Comparison of ENCODE assay signal across 2 fruit fly cellular contexts in genomic region chr3L:19618072-19618958, dm6.
TF ChIP-seq lines count a peak whose summit lies in the region.

asf1 (plus strand) TSS chr3L:19618894.

TF ChIP-seq in whole organism, adult, 20 proteins besides CTCF, POLR2A, EP300 and RAD21 (continued from another document):
- TF ChIP-seq CG14711 (tag; optimal IDR thresholded peaks at IDR 0.05; lab: Kevin White, UChicago), result peak; percentile 2

TF ChIP-seq in whole organism, embryonic, 481 proteins besides CTCF, POLR2A, EP300 and RAD21 (continued from another document and continues in another):
- TF ChIP-seq CG12219 (GFP tag; optimal IDR thresholded peaks at IDR 0.05; lab: Kevin White, UChicago), result no peak
- no peak for TF ChIP-seq sima (GFP tag; optimal IDR thresholded peaks at IDR 0.05; lab: Kevin White, UChicago)
- no peak for TF ChIP-seq CG10654 (GFP tag; optimal IDR thresholded peaks at IDR 0.05; lab: Kevin White, UChicago)
- TF ChIP-seq hkb (optimal IDR thresholded peaks at IDR 0.05; lab: Kevin White, UChicago), result no peak
- TF ChIP-seq hkb (GFP tag; IDR thresholded peaks at IDR 0.05; lab: Robert Waterston, UW), result 0 out of 2 replicates have a peak, but pooled peaks have one; percentile 25
- no peak for TF ChIP-seq Kr (GFP tag; optimal IDR thresholded peaks at IDR 0.05; lab: Kevin White, UChicago)
- TF ChIP-seq CG10431 (GFP tag; optimal IDR thresholded peaks at IDR 0.05; lab: Kevin White, UChicago), result peak; percentile 27
- TF ChIP-seq CG7987 (GFP tag; optimal IDR thresholded peaks at IDR 0.05; lab: Kevin White, UChicago), result no peak
- TF ChIP-seq insv (GFP tag; optimal IDR thresholded peaks at IDR 0.05; lab: Kevin White, UChicago), result peak; percentile 92 to 98
- TF ChIP-seq gsb (GFP tag; IDR thresholded peaks at IDR 0.05; lab: Robert Waterston, UW), result no peak
- TF ChIP-seq NC2β (GFP tag; optimal IDR thresholded peaks at IDR 0.05; lab: Kevin White, UChicago), result peak; percentile 23
- TF ChIP-seq CG11504 (tag; optimal IDR thresholded peaks at IDR 0.05; lab: Kevin White, UChicago), result peak; percentile 51
- no peak for TF ChIP-seq ash1 (GFP tag; optimal IDR thresholded peaks at IDR 0.05; lab: Kevin White, UChicago)
- TF ChIP-seq Scr (GFP tag; IDR thresholded peaks at IDR 0.05; lab: Robert Waterston, UW; ENCODE audit: partially characterized antibody), result peak; percentile 86
- no peak for TF ChIP-seq p53 (GFP tag; optimal IDR thresholded peaks at IDR 0.05; lab: Kevin White, UChicago)
- no peak for TF ChIP-seq CG4404 (GFP tag; IDR thresholded peaks at IDR 0.05; lab: Robert Waterston, UW)
- TF ChIP-seq tna (GFP tag; IDR thresholded peaks at IDR 0.05; lab: Robert Waterston, UW; ENCODE audit: partially characterized antibody), result peak; percentile 49; the same call in 1 of the 2 replicates
- peak; percentile 53 for TF ChIP-seq ewg (GFP tag; optimal IDR thresholded peaks at IDR 0.05; lab: Kevin White, UChicago)
- TF ChIP-seq pzg (GFP tag; optimal IDR thresholded peaks at IDR 0.05; lab: Kevin White, UChicago), result peak; percentile 56
- peak; percentile 88; the same call in 3 of the 4 replicates for TF ChIP-seq chinmo (GFP tag; IDR thresholded peaks at IDR 0.05; lab: Robert Waterston, UW; ENCODE audit: partially characterized antibody)
- peak; percentile 37 for TF ChIP-seq lilli (GFP tag; optimal IDR thresholded peaks at IDR 0.05; lab: Kevin White, UChicago)
- no peak for TF ChIP-seq GATAe (GFP tag; conservative IDR thresholded peaks at IDR 0.05; lab: Robert Waterston, UW)
- no peak for TF ChIP-seq zfh1 (GFP tag; IDR thresholded peaks at IDR 0.05; lab: Robert Waterston, UW)
- no peak for TF ChIP-seq CG11085 (GFP tag; IDR thresholded peaks at IDR 0.05; lab: Robert Waterston, UW)
- TF ChIP-seq BEAF-32 (GFP tag; optimal IDR thresholded peaks at IDR 0.05; lab: Kevin White, UChicago), result peak; percentile 88
- no peak for TF ChIP-seq CG13123 (GFP tag; optimal IDR thresholded peaks at IDR 0.05; lab: Kevin White, UChicago)
- TF ChIP-seq kay (GFP tag; optimal IDR thresholded peaks at IDR 0.05; lab: Kevin White, UChicago), result no peak
- no peak for TF ChIP-seq CG6854 (GFP tag; optimal IDR thresholded peaks at IDR 0.05; lab: Kevin White, UChicago)
- TF ChIP-seq CG31441 (GFP tag; IDR thresholded peaks at IDR 0.05; lab: Robert Waterston, UW), result no peak
- TF ChIP-seq sug (tag; optimal IDR thresholded peaks at IDR 0.05; lab: Kevin White, UChicago), result no peak
- TF ChIP-seq ems (GFP tag; optimal IDR thresholded peaks at IDR 0.05; lab: Kevin White, UChicago), result no peak
- no peak for TF ChIP-seq MTF-1 (GFP tag; optimal IDR thresholded peaks at IDR 0.05; lab: Kevin White, UChicago; ENCODE audit: borderline replicate concordance)
- TF ChIP-seq Oaz (GFP tag; IDR thresholded peaks at IDR 0.05; lab: Robert Waterston, UW), result no peak
- TF ChIP-seq E2f2 (GFP tag; IDR thresholded peaks at IDR 0.05; lab: Robert Waterston, UW), result peak; percentile 65
- TF ChIP-seq twi (tag; optimal IDR thresholded peaks at IDR 0.05; lab: Kevin White, UChicago), result no peak
- no peak for TF ChIP-seq dan (GFP tag; IDR thresholded peaks at IDR 0.05; lab: Robert Waterston, UW)
- no peak for TF ChIP-seq oc (tag; optimal IDR thresholded peaks at IDR 0.05; lab: Kevin White, UChicago)
- peak; percentile 17 for TF ChIP-seq kah (GFP tag; optimal IDR thresholded peaks at IDR 0.05; lab: Kevin White, UChicago)
- TF ChIP-seq fd102C (GFP tag; optimal IDR thresholded peaks at IDR 0.05; lab: Kevin White, UChicago), result no peak
- peak; percentile 17 for TF ChIP-seq CG7786 (GFP tag; optimal IDR thresholded peaks at IDR 0.05; lab: Kevin White, UChicago)
- no peak for TF ChIP-seq ab (GFP tag; optimal IDR thresholded peaks at IDR 0.05; lab: Kevin White, UChicago)
- no peak for TF ChIP-seq bcd (GFP tag; optimal IDR thresholded peaks at IDR 0.05; lab: Kevin White, UChicago)
- peak; percentile 85 for TF ChIP-seq MESR4 (GFP tag; optimal IDR thresholded peaks at IDR 0.05; lab: Kevin White, UChicago)
- no peak for TF ChIP-seq Trl (optimal IDR thresholded peaks at IDR 0.05; lab: Kevin White, UChicago)
- peak; percentile 41 for TF ChIP-seq Trl (GFP tag; optimal IDR thresholded peaks at IDR 0.05; lab: Kevin White, UChicago)
- no peak for TF ChIP-seq gem (tag; optimal IDR thresholded peaks at IDR 0.05; lab: Kevin White, UChicago)
- no peak for TF ChIP-seq CG12236 (GFP tag; optimal IDR thresholded peaks at IDR 0.05; lab: Kevin White, UChicago)
- no peak for TF ChIP-seq CG18619 (GFP tag; optimal IDR thresholded peaks at IDR 0.05; lab: Kevin White, UChicago)
- no peak for TF ChIP-seq CG5180 (GFP tag; optimal IDR thresholded peaks at IDR 0.05; lab: Kevin White, UChicago)
- TF ChIP-seq pros (GFP tag; optimal IDR thresholded peaks at IDR 0.05; lab: Kevin White, UChicago), result no peak
- no peak for TF ChIP-seq Neu2 (GFP tag; optimal IDR thresholded peaks at IDR 0.05; lab: Kevin White, UChicago; ENCODE audit: borderline replicate concordance)
- TF ChIP-seq Ssrp (tag; optimal IDR thresholded peaks at IDR 0.05; lab: Kevin White, UChicago), result no peak
- no peak for TF ChIP-seq CG3281 (GFP tag; optimal IDR thresholded peaks at IDR 0.05; lab: Kevin White, UChicago)
- no peak for TF ChIP-seq exex (tag; optimal IDR thresholded peaks at IDR 0.05; lab: Kevin White, UChicago)
- TF ChIP-seq sd (tag; optimal IDR thresholded peaks at IDR 0.05; lab: Kevin White, UChicago), result no peak
- no peak for TF ChIP-seq sr (GFP tag; IDR thresholded peaks at IDR 0.05; lab: Robert Waterston, UW)
- TF ChIP-seq CG13424 (tag; optimal IDR thresholded peaks at IDR 0.05; lab: Kevin White, UChicago), result no peak
- peak; percentile 85 for TF ChIP-seq Med (GFP tag; lab: Kevin White, UChicago)
- TF ChIP-seq CG8281 (tag; optimal IDR thresholded peaks at IDR 0.05; lab: Kevin White, UChicago), result no peak
- peak; percentile 68 for TF ChIP-seq CG16813 (GFP tag; IDR thresholded peaks at IDR 0.05; lab: Robert Waterston, UW; ENCODE audit: partially characterized antibody)
- no peak for TF ChIP-seq vfl (GFP tag; optimal IDR thresholded peaks at IDR 0.05; lab: Kevin White, UChicago)
- TF ChIP-seq CG33213 (GFP tag; optimal IDR thresholded peaks at IDR 0.05; lab: Kevin White, UChicago), result peak; percentile 27
- TF ChIP-seq CG4360 (GFP tag; IDR thresholded peaks at IDR 0.05; lab: Robert Waterston, UW), result no peak
- TF ChIP-seq sc (optimal IDR thresholded peaks at IDR 0.05; lab: Kevin White, UChicago), result no peak
- TF ChIP-seq sc (GFP tag; optimal IDR thresholded peaks at IDR 0.05; lab: Kevin White, UChicago), result no peak
- no peak for TF ChIP-seq Adf1 (GFP tag; IDR thresholded peaks at IDR 0.05; lab: Robert Waterston, UW)
- no peak for TF ChIP-seq CG2875 (GFP tag; optimal IDR thresholded peaks at IDR 0.05; lab: Kevin White, UChicago)
- TF ChIP-seq MBD-R2 (GFP tag; IDR thresholded peaks at IDR 0.05; lab: Robert Waterston, UW), result peak; percentile 42
- TF ChIP-seq CG15696 (tag; optimal IDR thresholded peaks at IDR 0.05; lab: Kevin White, UChicago), result no peak
- TF ChIP-seq odd (GFP tag; optimal IDR thresholded peaks at IDR 0.05; lab: Kevin White, UChicago), result no peak
- peak; percentile 6 for TF ChIP-seq CG18262 (tag; optimal IDR thresholded peaks at IDR 0.05; lab: Kevin White, UChicago)
- TF ChIP-seq CG30020 (tag; optimal IDR thresholded peaks at IDR 0.05; lab: Kevin White, UChicago), result peak; percentile 23
- TF ChIP-seq her (GFP tag; optimal IDR thresholded peaks at IDR 0.05; lab: Kevin White, UChicago), result peak; percentile 10
- TF ChIP-seq CG10209 (GFP tag; optimal IDR thresholded peaks at IDR 0.05; lab: Kevin White, UChicago), result no peak
- no peak for TF ChIP-seq CG32772 (GFP tag; IDR thresholded peaks at IDR 0.05; lab: Robert Waterston, UW)
- no peak for TF ChIP-seq CG17829 (tag; optimal IDR thresholded peaks at IDR 0.05; lab: Kevin White, UChicago)
- TF ChIP-seq cg (GFP tag; optimal IDR thresholded peaks at IDR 0.05; lab: Kevin White, UChicago), result no peak
- no peak for TF ChIP-seq CG15011 (GFP tag; optimal IDR thresholded peaks at IDR 0.05; lab: Kevin White, UChicago)
- TF ChIP-seq CG1792 (GFP tag; optimal IDR thresholded peaks at IDR 0.05; lab: Kevin White, UChicago), result no peak
- no peak for TF ChIP-seq eve (GFP tag; optimal IDR thresholded peaks at IDR 0.05; lab: Kevin White, UChicago)
- TF ChIP-seq Rfx (GFP tag; IDR thresholded peaks at IDR 0.05; lab: Robert Waterston, UW), result no peak
- TF ChIP-seq vnd (GFP tag; IDR thresholded peaks at IDR 0.05; lab: Robert Waterston, UW; ENCODE audit: partially characterized antibody), result peak; percentile 72
- no peak for TF ChIP-seq Hmx (GFP tag; optimal IDR thresholded peaks at IDR 0.05; lab: Kevin White, UChicago)
- TF ChIP-seq CrebB (tag; optimal IDR thresholded peaks at IDR 0.05; lab: Kevin White, UChicago), result no peak
- TF ChIP-seq zfh2 (GFP tag; optimal IDR thresholded peaks at IDR 0.05; lab: Kevin White, UChicago), result peak; percentile 43
- no peak for TF ChIP-seq lbe (GFP tag; optimal IDR thresholded peaks at IDR 0.05; lab: Kevin White, UChicago)
- peak; percentile 7 for TF ChIP-seq Xbp1 (GFP tag; optimal IDR thresholded peaks at IDR 0.05; lab: Kevin White, UChicago)
- no peak for TF ChIP-seq CG7745 (tag; optimal IDR thresholded peaks at IDR 0.05; lab: Kevin White, UChicago)
- TF ChIP-seq al (GFP tag; IDR thresholded peaks at IDR 0.05; lab: Robert Waterston, UW), result no peak
- TF ChIP-seq nmo (GFP tag; optimal IDR thresholded peaks at IDR 0.05; lab: Kevin White, UChicago), result peak; percentile 60
- TF ChIP-seq ac (GFP tag; optimal IDR thresholded peaks at IDR 0.05; lab: Kevin White, UChicago), result no peak
- TF ChIP-seq CG14014 (GFP tag; IDR thresholded peaks at IDR 0.05; lab: Robert Waterston, UW), result no peak
- no peak for TF ChIP-seq CG15269 (tag; optimal IDR thresholded peaks at IDR 0.05; lab: Kevin White, UChicago)
- peak; percentile 21 for TF ChIP-seq CG4617 (GFP tag; optimal IDR thresholded peaks at IDR 0.05; lab: Kevin White, UChicago; ENCODE audit: borderline replicate concordance)
- no peak for TF ChIP-seq CG10959 (GFP tag; IDR thresholded peaks at IDR 0.05; lab: Robert Waterston, UW)
- TF ChIP-seq CG2120 (GFP tag; optimal IDR thresholded peaks at IDR 0.05; lab: Kevin White, UChicago), result peak; percentile 56
- TF ChIP-seq CG30403 (GFP tag; optimal IDR thresholded peaks at IDR 0.05; lab: Kevin White, UChicago), result peak; percentile 19
- TF ChIP-seq nau (GFP tag; optimal IDR thresholded peaks at IDR 0.05; lab: Kevin White, UChicago), result no peak
- TF ChIP-seq CG7839 (tag; optimal IDR thresholded peaks at IDR 0.05; lab: Kevin White, UChicago), result no peak
- no peak for TF ChIP-seq CG3065 (GFP tag; optimal IDR thresholded peaks at IDR 0.05; lab: Kevin White, UChicago)
- TF ChIP-seq corto (GFP tag; optimal IDR thresholded peaks at IDR 0.05; lab: Kevin White, UChicago), result peak; percentile 10
- no peak for TF ChIP-seq CG10147 (GFP tag; optimal IDR thresholded peaks at IDR 0.05; lab: Kevin White, UChicago)
- TF ChIP-seq gt (GFP tag; IDR thresholded peaks at IDR 0.05; lab: Robert Waterston, UW), result no peak
- TF ChIP-seq sens (GFP tag; lab: Kevin White, UChicago), result peak; percentile 77
- TF ChIP-seq Aef1 (GFP tag; IDR thresholded peaks at IDR 0.05; lab: Robert Waterston, UW), result no peak
- TF ChIP-seq CG17912 (GFP tag; optimal IDR thresholded peaks at IDR 0.05; lab: Kevin White, UChicago), result no peak
- no peak for TF ChIP-seq shn (GFP tag; optimal IDR thresholded peaks at IDR 0.05; lab: Kevin White, UChicago)
- no peak for TF ChIP-seq sqz (GFP tag; optimal IDR thresholded peaks at IDR 0.05; lab: Kevin White, UChicago)
- no peak for TF ChIP-seq nom (GFP tag; optimal IDR thresholded peaks at IDR 0.05; lab: Kevin White, UChicago)
- no peak for TF ChIP-seq Bdp1 (GFP tag; optimal IDR thresholded peaks at IDR 0.05; lab: Kevin White, UChicago)
- TF ChIP-seq NC2α (GFP tag; optimal IDR thresholded peaks at IDR 0.05; lab: Kevin White, UChicago), result no peak
- no peak for TF ChIP-seq dati (GFP tag; IDR thresholded peaks at IDR 0.05; lab: Robert Waterston, UW)
- TF ChIP-seq stwl (tag; optimal IDR thresholded peaks at IDR 0.05; lab: Kevin White, UChicago), result peak; percentile 29
- no peak for TF ChIP-seq wek (GFP tag; optimal IDR thresholded peaks at IDR 0.05; lab: Kevin White, UChicago)
- TF ChIP-seq CG13624 (GFP tag; optimal IDR thresholded peaks at IDR 0.05; lab: Kevin White, UChicago), result peak; percentile 15
- no peak for TF ChIP-seq CG10274 (GFP tag; optimal IDR thresholded peaks at IDR 0.05; lab: Kevin White, UChicago)
- no peak for TF ChIP-seq Dek (tag; optimal IDR thresholded peaks at IDR 0.05; lab: Kevin White, UChicago)
- no peak for TF ChIP-seq CG10366 (GFP tag; IDR thresholded peaks at IDR 0.05; lab: Robert Waterston, UW)
- TF ChIP-seq tgo (GFP tag; IDR thresholded peaks at IDR 0.05; lab: Robert Waterston, UW), result no peak
- no peak for TF ChIP-seq br (optimal IDR thresholded peaks at IDR 0.05; lab: Kevin White, UChicago)
- no peak for TF ChIP-seq CG15073 (GFP tag; optimal IDR thresholded peaks at IDR 0.05; lab: Kevin White, UChicago)
- no peak for TF ChIP-seq wdn (GFP tag; IDR thresholded peaks at IDR 0.05; lab: Robert Waterston, UW)
- no peak for TF ChIP-seq dimm (GFP tag; IDR thresholded peaks at IDR 0.05; lab: Robert Waterston, UW)
- TF ChIP-seq CG9876 (GFP tag; optimal IDR thresholded peaks at IDR 0.05; lab: Kevin White, UChicago), result no peak
- TF ChIP-seq CG7271 (tag; optimal IDR thresholded peaks at IDR 0.05; lab: Kevin White, UChicago), result no peak
- no peak for TF ChIP-seq scrt (GFP tag; optimal IDR thresholded peaks at IDR 0.05; lab: Kevin White, UChicago)
- no peak for TF ChIP-seq nerfin-2 (GFP tag; IDR thresholded peaks at IDR 0.05; lab: Robert Waterston, UW; ENCODE audit: partially characterized antibody)
- TF ChIP-seq knrl (GFP tag; IDR thresholded peaks at IDR 0.05; lab: Robert Waterston, UW; ENCODE audit: partially characterized antibody), result peak; percentile 76
- peak; percentile 94 for TF ChIP-seq Sry-δ (GFP tag; optimal IDR thresholded peaks at IDR 0.05; lab: Kevin White, UChicago)
- no peak for TF ChIP-seq bigmax (GFP tag; optimal IDR thresholded peaks at IDR 0.05; lab: Kevin White, UChicago)
- no peak for TF ChIP-seq Ada2b (GFP tag; IDR thresholded peaks at IDR 0.05; lab: Robert Waterston, UW)
- peak; percentile 6 for TF ChIP-seq disco-r (GFP tag; optimal IDR thresholded peaks at IDR 0.05; lab: Kevin White, UChicago)
- no peak for TF ChIP-seq CG1647 (GFP tag; optimal IDR thresholded peaks at IDR 0.05; lab: Kevin White, UChicago)
- no peak for TF ChIP-seq Sry-β (GFP tag; optimal IDR thresholded peaks at IDR 0.05; lab: Kevin White, UChicago)
- TF ChIP-seq CoRest (tag; optimal IDR thresholded peaks at IDR 0.05; lab: Kevin White, UChicago), result peak; percentile 31
- no peak for TF ChIP-seq gcm (GFP tag; optimal IDR thresholded peaks at IDR 0.05; lab: Kevin White, UChicago)
- TF ChIP-seq chm (GFP tag; IDR thresholded peaks at IDR 0.05; lab: Robert Waterston, UW), result no peak
